Fruit fly (Drosophila melanogaster) whole organism, wandering third instar larva: Measurements from ENCODE around the gene CCAP-R.

Experiments
- Hnf4 ChIP-seq: fragments of 200-800 bp; sonication (Bioruptor generic); optimal IDR thresholded peaks from 2 replicates; lab custom pipeline; 2016; ENCODE audit warnings: missing biosample characterization, mild to moderate bottlenecking, missing genetic modification characterization
- OdsH ChIP-seq: fragments of 200-800 bp; sonication (Bioruptor generic); optimal IDR thresholded peaks from 2 replicates; lab custom pipeline; 2016; ENCODE audit warnings: missing biosample characterization, mild to moderate bottlenecking, missing genetic modification characterization
- Rel ChIP-seq, 2 experiments: fragments of 200-800 bp; sonication (Bioruptor generic) in 1 of 2; optimal IDR thresholded peaks; 2 replicates in 1 of 2; 3 replicates in 1 of 2; lab custom pipeline; 2016 to 2019; ENCODE audit warnings: mild to moderate bottlenecking in 2 of 2, missing biosample characterization in 2 of 2, missing genetic modification characterization in 2 of 2, moderate library complexity in 1 of 2

DNA sequence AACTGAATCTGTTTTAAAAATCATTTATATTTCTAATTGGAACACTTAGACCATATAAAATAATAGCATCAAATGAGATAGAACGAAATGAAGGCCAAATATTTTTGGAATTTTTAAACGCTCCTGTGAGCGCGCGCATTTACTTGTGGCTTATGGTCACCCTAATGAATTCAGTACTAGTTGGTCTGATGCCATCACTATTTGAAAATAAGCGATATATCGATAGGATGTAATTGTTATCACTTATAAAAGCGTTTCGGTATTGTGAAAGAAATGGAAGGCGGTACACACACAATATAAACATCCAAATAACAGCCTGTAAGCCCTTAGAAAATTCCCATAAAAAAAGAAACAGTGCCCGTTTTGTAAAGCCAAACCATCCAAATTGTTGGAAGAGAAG is 26.7 kb upstream of the CCAP-R start, which contains the start of gene Nf1:
- TF ChIP-seq OdsH (GFP tag; lab: Kevin White, UChicago) (no peak), Rel (GFP tag; optimal IDR thresholded peaks at IDR 0.05; lab: Kevin White, UChicago) (no peak), Rel (tag; optimal IDR thresholded peaks at IDR 0.05; lab: Kevin White, UChicago) (no peak), Hnf4 (no peak)
